Worm (Caenorhabditis elegans): Measurements from ENCODE around the gene C14A4.6.

ce11 chrII:10563368-10563767, 31.2 kb downstream of the C14A4.6 start, which contains the start of gene cdc-48.1:
- peak; percentile 100 for TF ChIP-seq him-1 (tag; optimal IDR thresholded peaks at IDR 0.05)
- TF ChIP-seq W03F9.2 (tag; optimal IDR thresholded peaks at IDR 0.05) = peak; percentile 99
